Worm (Caenorhabditis elegans): Measurements from ENCODE around the gene rei-1.

The rei-1 gene

ce11 chrIII:4066333-4066732 is 31.7 kb downstream of the rei-1 start, which contains the start of gene unc-79:
unc-79 (plus strand) TSS chrIII:4066633.
- TF ChIP-seq hmbx-1 (tag; optimal IDR thresholded peaks at IDR 0.05), result no peak
- TF ChIP-seq hmg-4 (GFP tag; optimal IDR thresholded peaks at IDR 0.05), result no peak
- no peak for TF ChIP-seq ceh-36 (tag; optimal IDR thresholded peaks at IDR 0.05)
- no peak for TF ChIP-seq ceh-13 (GFP tag; optimal IDR thresholded peaks at IDR 0.05)
- TF ChIP-seq ets-7 (tag; optimal IDR thresholded peaks at IDR 0.05), result no peak
- TF ChIP-seq flt-1 (GFP tag; IDR thresholded peaks at IDR 0.05), result no peak
- no peak for TF ChIP-seq ama-1 (optimal IDR thresholded peaks at IDR 0.05)
- no peak for TF ChIP-seq tbx-11 (GFP tag; IDR thresholded peaks at IDR 0.05)
- TF ChIP-seq B0310.2 (tag; optimal IDR thresholded peaks at IDR 0.05), result no peak
- no peak for TF ChIP-seq tra-4 (tag; optimal IDR thresholded peaks at IDR 0.05)
- no peak for TF ChIP-seq F13C5.2 (tag; optimal IDR thresholded peaks at IDR 0.05)
- no peak for TF ChIP-seq pes-1 (GFP tag; IDR thresholded peaks at IDR 0.05)

ce11 chrIII:4063724-4064123 is 34.3 kb downstream of the rei-1 start:
- TF ChIP-seq ama-1 (optimal IDR thresholded peaks at IDR 0.05) (no peak), sea-1 (GFP tag; conservative IDR thresholded peaks at IDR 0.05) (0 out of 2 replicates have a peak, but pooled peaks have one; percentile 41), hmg-4 (GFP tag; optimal IDR thresholded peaks at IDR 0.05) (peak; percentile 48)

ce11 chrIII:4060856-4061383 is 37.1 kb downstream of the rei-1 start:
- TF ChIP-seq pes-1 (GFP tag; IDR thresholded peaks at IDR 0.05) (peak; percentile 34; the same call in 1 of the 2 replicates), ceh-36 (tag; optimal IDR thresholded peaks at IDR 0.05) (peak; percentile 13)

ce11 chrIII:4060019-4060418 is 38.0 kb downstream of the rei-1 start, which contains the start of gene his-70:
his-70 (minus strand) TSS chrIII:4060119.
- TF ChIP-seq ceh-13 (GFP tag; optimal IDR thresholded peaks at IDR 0.05), result no peak
- no peak for TF ChIP-seq tbx-37 (GFP tag; conservative IDR thresholded peaks at IDR 0.05)
- TF ChIP-seq ets-7 (tag; optimal IDR thresholded peaks at IDR 0.05), result no peak
- no peak for TF ChIP-seq tra-4 (tag; optimal IDR thresholded peaks at IDR 0.05)
- TF ChIP-seq hnd-1 (tag; optimal IDR thresholded peaks at IDR 0.05), result no peak
- no peak for TF ChIP-seq scrt-1 (GFP tag; IDR thresholded peaks at IDR 0.05)
- no peak for TF ChIP-seq F13C5.2 (tag; optimal IDR thresholded peaks at IDR 0.05)
- no peak for TF ChIP-seq sea-1 (GFP tag; conservative IDR thresholded peaks at IDR 0.05)
- TF ChIP-seq ama-1 (optimal IDR thresholded peaks at IDR 0.05), result no peak
- TF ChIP-seq aly-1 (tag; optimal IDR thresholded peaks at IDR 0.05), result no peak
- TF ChIP-seq flt-1 (GFP tag; IDR thresholded peaks at IDR 0.05), result no peak
- no peak for TF ChIP-seq hmbx-1 (tag; optimal IDR thresholded peaks at IDR 0.05)

- TF ChIP-seq pes-1 (GFP tag; IDR thresholded peaks at IDR 0.05), result no peak
- no peak for TF ChIP-seq ets-7 (tag; optimal IDR thresholded peaks at IDR 0.05)
- TF ChIP-seq tbx-37 (GFP tag; conservative IDR thresholded peaks at IDR 0.05), result no peak
- no peak for TF ChIP-seq B0310.2 (tag; optimal IDR thresholded peaks at IDR 0.05)
- no peak for TF ChIP-seq scrt-1 (GFP tag; IDR thresholded peaks at IDR 0.05)
- no peak for TF ChIP-seq ceh-36 (tag; optimal IDR thresholded peaks at IDR 0.05)
Observed at ce11 chrIII:4058643-4059042, 39.3 kb downstream of the rei-1 start, which contains the start of gene his-69. his-69 (minus strand) TSS chrIII:4058743.

- TF ChIP-seq F13C5.2 (tag; optimal IDR thresholded peaks at IDR 0.05) (no peak), aly-1 (tag; optimal IDR thresholded peaks at IDR 0.05) (no peak), tbx-37 (GFP tag; conservative IDR thresholded peaks at IDR 0.05) (no peak), sea-1 (GFP tag; conservative IDR thresholded peaks at IDR 0.05) (no peak), ama-1 (optimal IDR thresholded peaks at IDR 0.05) (no peak), hmg-4 (GFP tag; optimal IDR thresholded peaks at IDR 0.05) (no peak), B0310.2 (tag; optimal IDR thresholded peaks at IDR 0.05) (no peak), ceh-13 (GFP tag; optimal IDR thresholded peaks at IDR 0.05) (no peak), hnd-1 (tag; optimal IDR thresholded peaks at IDR 0.05) (no peak), tbx-11 (GFP tag; IDR thresholded peaks at IDR 0.05) (no peak), flt-1 (GFP tag; IDR thresholded peaks at IDR 0.05) (no peak), tra-4 (tag; optimal IDR thresholded peaks at IDR 0.05) (no peak)
Observed at ce11 chrIII:4057894-4058293, 40.1 kb downstream of the rei-1 start, which contains the start of gene rcq-5. rcq-5 (minus strand) TSS chrIII:4057976.

ce11 chrIII:4049150-4049549 is 48.8 kb downstream of the rei-1 start:
- TF ChIP-seq tra-4 (tag; optimal IDR thresholded peaks at IDR 0.05), result no peak
- TF ChIP-seq hmbx-1 (tag; optimal IDR thresholded peaks at IDR 0.05), result no peak
- no peak for TF ChIP-seq flt-1 (GFP tag; IDR thresholded peaks at IDR 0.05)
- TF ChIP-seq scrt-1 (GFP tag; IDR thresholded peaks at IDR 0.05), result no peak
- TF ChIP-seq tbx-11 (GFP tag; IDR thresholded peaks at IDR 0.05), result no peak
- no peak for TF ChIP-seq ets-7 (tag; optimal IDR thresholded peaks at IDR 0.05)
- no peak for TF ChIP-seq ceh-36 (tag; optimal IDR thresholded peaks at IDR 0.05)
- TF ChIP-seq sea-1 (GFP tag; conservative IDR thresholded peaks at IDR 0.05), result no peak
- TF ChIP-seq hmg-4 (GFP tag; optimal IDR thresholded peaks at IDR 0.05), result no peak
- TF ChIP-seq ceh-13 (GFP tag; optimal IDR thresholded peaks at IDR 0.05), result no peak
- no peak for TF ChIP-seq tbx-37 (GFP tag; conservative IDR thresholded peaks at IDR 0.05)
- TF ChIP-seq aly-1 (tag; optimal IDR thresholded peaks at IDR 0.05), result no peak
- no peak for TF ChIP-seq F13C5.2 (tag; optimal IDR thresholded peaks at IDR 0.05)
- TF ChIP-seq hnd-1 (tag; optimal IDR thresholded peaks at IDR 0.05), result no peak
- TF ChIP-seq B0310.2 (tag; optimal IDR thresholded peaks at IDR 0.05), result no peak
- TF ChIP-seq ama-1 (optimal IDR thresholded peaks at IDR 0.05), result no peak

Measured in whole organism, early embryonic.